Worm (Caenorhabditis elegans) whole organism, L2 larva: ENCODE results near the gene K05G3.2.
"Not testable (repeated sequence)": the region's sequence is repeated elsewhere in the genome, so short reads cannot be mapped to it uniquely, and the experiment has no call there.

ENCODE experiments used
- C34F6.9 ChIP-seq: fragments of 150-350 bp; optimal IDR thresholded peaks from 2 replicates; lab custom pipeline; 2014; ENCODE audit warnings: missing biosample characterization, missing genetic modification characterization
- F13H6.1 ChIP-seq: sonication (generic microtip); optimal IDR thresholded peaks from 2 replicates; lab custom pipeline; 2016; ENCODE audit warnings: missing genetic modification characterization, missing compliant biosample characterization
- R02D3.7 ChIP-seq: fragments of 150-350 bp; optimal IDR thresholded peaks from 2 replicates; lab custom pipeline; 2014; ENCODE audit warnings: missing biosample characterization, missing genetic modification characterization
- Y55F3AM.14 ChIP-seq: fragments of 200-800 bp; sonication (Bioruptor generic); optimal IDR thresholded peaks from 2 replicates; lab custom pipeline; 2018; ENCODE audit warnings: mild to moderate bottlenecking, missing genetic modification characterization, missing compliant biosample characterization
- ZK546.5 ChIP-seq: sonication (generic microtip); optimal IDR thresholded peaks from 2 replicates; lab custom pipeline; 2017; ENCODE audit warnings: missing biosample characterization, missing genetic modification characterization
- alr-1 ChIP-seq: fragments of 150-350 bp; optimal IDR thresholded peaks from 2 replicates; lab custom pipeline; 2014; ENCODE audit warnings: missing biosample characterization, missing genetic modification characterization
- ama-1 ChIP-seq: fragments of 150-350 bp; optimal IDR thresholded peaks from 2 replicates; lab custom pipeline; 2018; ENCODE audit warnings: inconsistent platforms
- blmp-1 ChIP-seq: sonication (generic microtip); optimal IDR thresholded peaks from 2 replicates; lab custom pipeline; 2017; ENCODE audit warnings: missing genetic modification characterization, mild to moderate bottlenecking, missing compliant biosample characterization, antibody characterized with exemption, moderate library complexity; ENCODE audit not compliant: insufficient read depth
- ceh-16 ChIP-seq: fragments of 150-350 bp; optimal IDR thresholded peaks from 2 replicates; lab custom pipeline; 2014; ENCODE audit warnings: missing biosample characterization, missing genetic modification characterization
- ceh-82 ChIP-seq: fragments of 150-350 bp; optimal IDR thresholded peaks from 2 replicates; lab custom pipeline; 2014; ENCODE audit warnings: missing biosample characterization, missing genetic modification characterization
- crh-2 ChIP-seq: sonication (generic microtip); optimal IDR thresholded peaks from 2 replicates; lab custom pipeline; 2017; ENCODE audit warnings: missing biosample characterization, missing genetic modification characterization
- egl-27 ChIP-seq: sonication (generic microtip); optimal IDR thresholded peaks from 3 replicates; lab custom pipeline; 2017; ENCODE audit warnings: missing biosample characterization, missing genetic modification reagents, missing genetic modification characterization
- elt-1 ChIP-seq: fragments of 150-350 bp; optimal IDR thresholded peaks from 2 replicates; lab custom pipeline; 2014; ENCODE audit warnings: missing biosample characterization, missing genetic modification characterization
- fos-1 ChIP-seq: fragments of 150-350 bp; optimal IDR thresholded peaks from 2 replicates; lab custom pipeline; 2014; ENCODE audit warnings: missing biosample characterization, missing genetic modification characterization
- gmeb-1 ChIP-seq: fragments of 150-350 bp; optimal IDR thresholded peaks from 2 replicates; lab custom pipeline; 2014; ENCODE audit warnings: missing biosample characterization, missing genetic modification characterization
- lin-11 ChIP-seq: fragments of 150-350 bp; sonication (generic microtip); optimal IDR thresholded peaks from 2 replicates; lab custom pipeline; 2014; ENCODE audit warnings: missing biosample characterization, missing genetic modification characterization, inconsistent platforms, mixed read lengths
- lin-13 ChIP-seq: fragments of 150-350 bp; optimal IDR thresholded peaks from 2 replicates; lab custom pipeline; 2014; ENCODE audit warnings: missing biosample characterization, missing genetic modification reagents, missing genetic modification characterization
- lin-39 ChIP-seq: fragments of 150-350 bp; optimal IDR thresholded peaks from 2 replicates; lab custom pipeline; 2014; ENCODE audit warnings: missing biosample characterization, missing genetic modification reagents, missing genetic modification characterization
- lsy-2 ChIP-seq, 2 experiments: fragments of 150-350 bp in 1 of 2; sonication (generic microtip) in 1 of 2; optimal IDR thresholded peaks; 2 replicates each; lab custom pipeline; 2014 to 2017; ENCODE audit warnings: missing biosample characterization in 2 of 2, missing genetic modification characterization in 2 of 2
- mab-5 ChIP-seq: fragments of 150-350 bp; optimal IDR thresholded peaks from 2 replicates; lab custom pipeline; 2014; ENCODE audit warnings: missing biosample characterization, missing genetic modification characterization
- mbf-1 ChIP-seq: sonication (generic microtip); optimal IDR thresholded peaks from 2 replicates; lab custom pipeline; 2017; ENCODE audit warnings: missing biosample characterization, missing genetic modification characterization
- nhr-129 ChIP-seq: fragments of 150-350 bp; optimal IDR thresholded peaks from 2 replicates; lab custom pipeline; 2014; ENCODE audit warnings: missing biosample characterization, missing genetic modification characterization
- nhr-21 ChIP-seq: fragments of 150-350 bp; optimal IDR thresholded peaks from 2 replicates; lab custom pipeline; 2014; ENCODE audit warnings: missing biosample characterization, missing genetic modification characterization
- nhr-23 ChIP-seq: fragments of 150-350 bp; optimal IDR thresholded peaks from 2 replicates; lab custom pipeline; 2014; ENCODE audit warnings: missing biosample characterization, missing genetic modification reagents, missing genetic modification characterization
- nhr-237 ChIP-seq: fragments of 150-350 bp; optimal IDR thresholded peaks from 2 replicates; lab custom pipeline; 2014; ENCODE audit warnings: missing biosample characterization, missing genetic modification characterization
- nhr-25 ChIP-seq: fragments of 150-350 bp; sonication (generic microtip); optimal IDR thresholded peaks from 3 replicates; lab custom pipeline; 2014; ENCODE audit warnings: missing biosample characterization, missing genetic modification characterization
- nhr-6 ChIP-seq: fragments of 150-350 bp; optimal IDR thresholded peaks from 2 replicates; lab custom pipeline; 2014; ENCODE audit warnings: missing biosample characterization, missing genetic modification characterization
- sem-4 ChIP-seq: fragments of 150-350 bp; optimal IDR thresholded peaks from 2 replicates; lab custom pipeline; 2014; ENCODE audit warnings: missing biosample characterization, missing genetic modification reagents, missing genetic modification characterization
- sma-3 ChIP-seq: sonication (generic microtip); optimal IDR thresholded peaks from 2 replicates; lab custom pipeline; 2016; ENCODE audit warnings: missing genetic modification reagents, missing genetic modification characterization, missing compliant biosample characterization
- sma-9 ChIP-seq, 2 experiments: fragments of 150-350 bp in 1 of 2; sonication (generic microtip) in 1 of 2; optimal IDR thresholded peaks; 2 replicates each; lab custom pipeline; 2014 to 2016; ENCODE audit warnings: missing genetic modification characterization in 2 of 2, mild to moderate bottlenecking in 1 of 2, missing biosample characterization in 1 of 2, missing compliant biosample characterization in 1 of 2, missing genetic modification reagents in 1 of 2, moderate library complexity in 1 of 2
- snpc-4 ChIP-seq: fragments of 150-350 bp; optimal IDR thresholded peaks from 2 replicates; lab custom pipeline; 2014; ENCODE audit warnings: missing biosample characterization, missing genetic modification characterization
- unc-55 ChIP-seq: fragments of 150-350 bp; sonication (generic microtip); optimal IDR thresholded peaks from 3 replicates; lab custom pipeline; 2014; ENCODE audit warnings: missing biosample characterization, missing genetic modification reagents, missing genetic modification characterization
- unc-62 ChIP-seq: fragments of 150-350 bp; optimal IDR thresholded peaks from 2 replicates; lab custom pipeline; 2014; ENCODE audit warnings: missing biosample characterization, missing genetic modification reagents, missing genetic modification characterization
- zag-1 ChIP-seq: fragments of 150-350 bp; optimal IDR thresholded peaks from 2 replicates; lab custom pipeline; 2014; ENCODE audit warnings: missing biosample characterization, missing genetic modification characterization

Gene K05G3.2

ce11 chrX:16501032-16501431 is 6.3 kb downstream of the K05G3.2 start, which contains the start of gene K05G3.1:
Gene K05G3.1, plus strand, starts transcription at chrX:16501332.
- TF ChIP-seq nhr-6 (tag; lab: Kevin White, UChicago) (no peak), lin-13 (no peak), elt-1 (tag; lab: Kevin White, UChicago) (no peak), nhr-25 (tag; lab: Kevin White, UChicago) (no peak), alr-1 (no peak), ceh-16 (tag; lab: Kevin White, UChicago) (no peak), lin-39 (tag; lab: Kevin White, UChicago) (no peak), nhr-23 (tag; lab: Kevin White, UChicago) (no peak)

ce11 chrX:16502997-16503396 is 8.3 kb downstream of the K05G3.2 start:
- no peak for TF ChIP-seq sem-4 (tag; lab: Kevin White, UChicago)
- TF ChIP-seq nhr-129, result peak; percentile 3
- no peak for TF ChIP-seq snpc-4 (tag; lab: Kevin White, UChicago)
- no peak for TF ChIP-seq sma-9 (GFP tag; optimal IDR thresholded peaks at IDR 0.05; lab: Kevin White, UChicago)
- TF ChIP-seq sma-9 (tag; optimal IDR thresholded peaks at IDR 0.05; lab: Kevin White, UChicago), result no peak
- no peak for TF ChIP-seq fos-1 (tag; lab: Kevin White, UChicago)
- peak; percentile 10 for TF ChIP-seq sma-3 (GFP tag; lab: Kevin White, UChicago)
- peak; percentile 14 for TF ChIP-seq gmeb-1
- no peak for TF ChIP-seq ceh-16 (tag; lab: Kevin White, UChicago)
- TF ChIP-seq, all 48 proteins: peak for 3

DNA sequence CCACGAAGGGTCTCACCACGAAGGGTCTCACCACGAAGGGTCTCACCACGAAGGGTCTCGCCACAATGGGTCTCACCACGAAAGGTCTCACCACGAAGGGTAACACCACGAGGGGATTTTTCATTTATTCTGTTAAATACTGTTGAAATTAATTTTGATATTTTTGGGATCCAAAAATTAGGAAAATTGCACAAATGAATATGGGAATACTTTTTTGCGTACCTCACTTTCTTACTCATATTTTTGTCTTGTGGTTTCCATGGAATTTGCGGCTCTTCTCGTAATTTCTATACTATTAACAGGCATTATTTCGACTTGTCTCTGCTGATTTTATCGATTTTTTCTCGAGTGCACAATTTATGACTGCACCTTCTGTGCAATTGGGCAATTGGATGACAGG is 10.6 kb downstream of the K05G3.2 start, which contains the start of gene T25D1.3:
TSS of gene T25D1.3 (plus strand) at position 301 of the 400 bp plus-strand sequence.
- no peak for TF ChIP-seq nhr-23 (tag; lab: Kevin White, UChicago)
- TF ChIP-seq ZK546.5, result no peak
- TF ChIP-seq blmp-1, result no peak
- no peak for TF ChIP-seq nhr-21 (tag; lab: Kevin White, UChicago)
- no peak for TF ChIP-seq mbf-1 (tag; lab: Kevin White, UChicago)
- no peak for TF ChIP-seq crh-2 (tag; lab: Kevin White, UChicago)
- no peak for TF ChIP-seq C34F6.9 (tag; lab: Kevin White, UChicago)
- no peak for TF ChIP-seq Y55F3AM.14 (GFP tag; lab: Kevin White, UChicago)
- no peak for TF ChIP-seq nhr-129
- TF ChIP-seq nhr-237 (tag; lab: Kevin White, UChicago), result no peak
- TF ChIP-seq lin-39 (tag; lab: Kevin White, UChicago), result no peak
- no peak for TF ChIP-seq zag-1 (tag; lab: Kevin White, UChicago)
- TF ChIP-seq lsy-2 (tag; optimal IDR thresholded peaks at IDR 0.05; lab: Kevin White, UChicago), result no peak

- not testable (repeated sequence) for TF ChIP-seq elt-1 (tag; lab: Kevin White, UChicago); sma-3 (GFP tag; lab: Kevin White, UChicago); crh-2 (tag; lab: Kevin White, UChicago)
These were observed 20.5 kb downstream of the K05G3.2 start, which contains the start of gene T25D1.2 for ce11 chrX:16515265-16515664. Gene T25D1.2, plus strand, starts transcription at chrX:16515565.

ce11 chrX:16518771-16519170 is 24.0 kb downstream of the K05G3.2 start:
- TF ChIP-seq mab-5 (no peak), sma-3 (GFP tag; lab: Kevin White, UChicago) (no peak), R02D3.7 (tag; lab: Kevin White, UChicago) (no peak), egl-27 (tag; lab: Kevin White, UChicago) (no peak), ama-1 (no peak), F13H6.1 (tag; lab: Kevin White, UChicago) (no peak), unc-62 (no peak), nhr-129 (no peak), unc-55 (GFP tag; lab: Kevin White, UChicago) (no peak), alr-1 (no peak), lin-13 (no peak), blmp-1 (no peak), lin-11 (tag; lab: Kevin White, UChicago) (no peak), nhr-23 (tag; lab: Kevin White, UChicago) (no peak), nhr-25 (tag; lab: Kevin White, UChicago) (no peak), Y55F3AM.14 (GFP tag; lab: Kevin White, UChicago) (no peak), ceh-82 (tag; lab: Kevin White, UChicago) (no peak), lsy-2 (tag; optimal IDR thresholded peaks at IDR 0.05; lab: Kevin White, UChicago) (no peak), sma-9 (GFP tag; optimal IDR thresholded peaks at IDR 0.05; lab: Kevin White, UChicago) (no peak), sma-9 (tag; optimal IDR thresholded peaks at IDR 0.05; lab: Kevin White, UChicago) (no peak)
- TF ChIP-seq, all 48 proteins: peak for 0
